Fruit fly (Drosophila melanogaster) Kc167 (cell line): ENCODE results near the gene CadN2.

Source experiments
- Myc ChIP-seq: fragments of >200 bp; optimal IDR thresholded peaks from 2 replicates; lab custom pipeline; 2017; ENCODE audit warnings: missing external identifiers
- h ChIP-seq: fragments of >200 bp; optimal IDR thresholded peaks from 3 replicates; lab custom pipeline; 2018; ENCODE audit warnings: missing external identifiers
- ttk ChIP-seq: sonication (Bioruptor generic); optimal IDR thresholded peaks from 2 replicates; lab custom pipeline; 2017; ENCODE audit warnings: missing external identifiers

dm6 chr2L:17755576-17755975 is 119.5 kb downstream of the CadN2 start:
- no peak for TF ChIP-seq h
- no peak for TF ChIP-seq ttk (lab: Kevin White, UChicago)
- no peak for TF ChIP-seq Myc (lab: Kevin White, UChicago)
